Fruit fly (Drosophila melanogaster): ENCODE data around the gene Cdk12.

Gene Cdk12

DNA sequence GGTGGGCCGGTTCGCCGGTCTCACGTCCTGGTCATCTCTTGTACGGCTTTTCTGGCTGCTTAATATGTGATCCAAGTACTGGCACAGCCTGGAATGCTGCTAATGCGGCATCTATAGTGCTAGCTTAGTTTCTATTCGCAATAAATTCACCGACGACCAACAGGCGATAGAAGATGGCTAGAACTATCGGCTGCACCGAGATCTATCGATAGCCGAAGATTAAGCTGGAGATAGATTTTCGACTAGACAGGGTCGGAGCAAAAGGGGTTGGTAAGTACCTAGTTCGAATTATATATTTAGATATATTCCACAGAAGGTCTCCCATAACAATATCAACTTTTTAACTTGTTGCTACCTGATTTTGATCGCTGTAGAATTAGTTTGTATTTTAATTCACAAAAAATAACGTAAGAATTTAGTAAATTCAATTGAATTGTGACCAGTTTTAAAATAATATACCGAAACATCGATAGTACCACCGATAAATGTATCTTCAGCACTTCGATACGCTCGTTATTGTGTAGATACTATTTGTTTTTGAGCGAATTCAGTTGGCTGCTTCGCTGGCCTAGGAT, 8.7 kb upstream of the Cdk12 start, which contains the start of the genes Glg1 and M6 (continued):
- TF ChIP-seq unc-4 (GFP tag; IDR thresholded peaks at IDR 0.05; ENCODE audit: partially characterized antibody) (peak; percentile 93), CG8924 (tag; optimal IDR thresholded peaks at IDR 0.05) (peak; percentile 73), NC2β (GFP tag; optimal IDR thresholded peaks at IDR 0.05) (peak; percentile 45), vnd (GFP tag; IDR thresholded peaks at IDR 0.05; ENCODE audit: partially characterized antibody) (peak; percentile 93), maf-S (GFP tag; optimal IDR thresholded peaks at IDR 0.05) (peak; percentile 47), Mad (GFP tag; optimal IDR thresholded peaks at IDR 0.05) (peak; percentile 25), salm (tag; optimal IDR thresholded peaks at IDR 0.05) (no peak), nerfin-2 (GFP tag; IDR thresholded peaks at IDR 0.05; ENCODE audit: partially characterized antibody) (peak; percentile 93), Vsx1 (GFP tag; optimal IDR thresholded peaks at IDR 0.05) (no peak), hb (GFP tag; IDR thresholded peaks at IDR 0.05; ENCODE audit: partially characterized antibody) (peak; percentile 90), CG2129 (GFP tag; IDR thresholded peaks at IDR 0.05; ENCODE audit: partially characterized antibody) (peak; percentile 89), CG14667 (GFP tag; IDR thresholded peaks at IDR 0.05) (peak; percentile 15; the same call in 1 of the 2 replicates), CG8765 (GFP tag; IDR thresholded peaks at IDR 0.05) (no peak), Nf-YB (GFP tag; optimal IDR thresholded peaks at IDR 0.05) (peak; percentile 33), BEAF-32 (GFP tag; optimal IDR thresholded peaks at IDR 0.05) (peak; percentile 97), jigr1 (GFP tag; IDR thresholded peaks at IDR 0.05) (no peak), Usf (GFP tag; optimal IDR thresholded peaks at IDR 0.05) (peak; percentile 19), CG2202 (tag; optimal IDR thresholded peaks at IDR 0.05) (peak; percentile 62), CG15269 (tag; optimal IDR thresholded peaks at IDR 0.05) (peak; percentile 74), Optix (GFP tag; IDR thresholded peaks at IDR 0.05) (no peak), Bteb2 (GFP tag; optimal IDR thresholded peaks at IDR 0.05) (peak; percentile 59), CG14014 (GFP tag; IDR thresholded peaks at IDR 0.05) (peak; percentile 49; the same call in 1 of the 2 replicates), ato (GFP tag; IDR thresholded peaks at IDR 0.05; ENCODE audit: partially characterized antibody) (peak; percentile 89), bowl (GFP tag; IDR thresholded peaks at IDR 0.05) (no peak), aop (GFP tag; IDR thresholded peaks at IDR 0.05) (0 out of 2 replicates have a peak, but pooled peaks have one; percentile 17), CG4707 (GFP tag; optimal IDR thresholded peaks at IDR 0.05) (no peak), kah (GFP tag; optimal IDR thresholded peaks at IDR 0.05) (no peak), CG11247 (GFP tag; IDR thresholded peaks at IDR 0.05) (no peak), nau (GFP tag; optimal IDR thresholded peaks at IDR 0.05) (no peak), Chrac-16 (GFP tag; optimal IDR thresholded peaks at IDR 0.05) (peak; percentile 62), CG6272 (GFP tag; IDR thresholded peaks at IDR 0.05) (peak; percentile 30; the same call in 1 of the 2 replicates), CG17829 (tag; optimal IDR thresholded peaks at IDR 0.05) (peak; percentile 74), B-H1 (GFP tag; IDR thresholded peaks at IDR 0.05) (0 out of 3 replicates have a peak, but pooled peaks have one; percentile 28), CG3847 (GFP tag; IDR thresholded peaks at IDR 0.05) (peak; percentile 73), fd102C (GFP tag; optimal IDR thresholded peaks at IDR 0.05) (peak; percentile 12), eve (GFP tag; optimal IDR thresholded peaks at IDR 0.05) (no peak), Sin3A (optimal IDR thresholded peaks at IDR 0.05) (peak; percentile 79), CG8944 (GFP tag; optimal IDR thresholded peaks at IDR 0.05) (peak; percentile 58), CG7357 (GFP tag; IDR thresholded peaks at IDR 0.05) (peak; percentile 46; the same call in 1 of the 3 replicates), YL-1 (GFP tag; optimal IDR thresholded peaks at IDR 0.05) (peak; percentile 78), fu2 (GFP tag; optimal IDR thresholded peaks at IDR 0.05) (peak; percentile 51), CG4820 (GFP tag; optimal IDR thresholded peaks at IDR 0.05) (peak; percentile 41), CG7839 (tag; optimal IDR thresholded peaks at IDR 0.05) (peak; percentile 70), CG17568 (GFP tag; optimal IDR thresholded peaks at IDR 0.05) (no peak), Rx (GFP tag; IDR thresholded peaks at IDR 0.05) (0 out of 2 replicates have a peak, but pooled peaks have one; percentile 2), Oli (tag; optimal IDR thresholded peaks at IDR 0.05) (peak; percentile 53), sima (GFP tag; optimal IDR thresholded peaks at IDR 0.05) (no peak), CG13424 (tag; optimal IDR thresholded peaks at IDR 0.05) (peak; percentile 74), peb (GFP tag; IDR thresholded peaks at IDR 0.05) (0 out of 2 replicates have a peak, but pooled peaks have one; percentile 13), h (optimal IDR thresholded peaks at IDR 0.05) (no peak)

Data from whole organism, embryonic.